Fruit fly (Drosophila melanogaster) whole organism, embryonic: Measurements from ENCODE around the gene CG32278.

Experiments used
- CG10147 ChIP-seq: fragments of 200-800 bp; sonication (Bioruptor generic); optimal IDR thresholded peaks from 2 replicates; lab custom pipeline; 2019; ENCODE audit warnings: missing biosample characterization, mild to moderate bottlenecking, missing genetic modification characterization, moderate library complexity
- CG10366 ChIP-seq: fragments of 200-800 bp; sonication (Bioruptor generic); IDR thresholded peaks from 2 replicates; pipeline ENCODE4 v1.3.6; 2022; ENCODE audit warnings: missing biosample characterization, missing genetic modification characterization
- CG10462 ChIP-seq: fragments of 200-800 bp; sonication (Bioruptor generic); optimal IDR thresholded peaks from 2 replicates; lab custom pipeline; 2016; ENCODE audit warnings: missing biosample characterization, missing genetic modification characterization
- CG10565 ChIP-seq: fragments of 200-800 bp; sonication (Bioruptor generic); optimal IDR thresholded peaks from 3 replicates; lab custom pipeline; 2016; ENCODE audit warnings: missing biosample characterization, mild to moderate bottlenecking, missing genetic modification characterization
- CG10654 ChIP-seq: fragments of 200-800 bp; sonication (Bioruptor generic); optimal IDR thresholded peaks from 2 replicates; lab custom pipeline; 2016; ENCODE audit warnings: missing biosample characterization, missing genetic modification characterization
- CG11093 ChIP-seq: fragments of 200-800 bp; sonication (Bioruptor generic); IDR thresholded peaks from 3 replicates; pipeline ENCODE4 v1.3.6; 2022; ENCODE audit warnings: missing biosample characterization, missing genetic modification characterization
- CG1233 ChIP-seq: fragments of 200-800 bp; sonication (Bioruptor generic); optimal IDR thresholded peaks from 4 replicates; lab custom pipeline; 2018; ENCODE audit warnings: missing biosample characterization, mild to moderate bottlenecking, missing genetic modification characterization
- CG13775 ChIP-seq: fragments of 200-800 bp; sonication (Bioruptor generic); optimal IDR thresholded peaks from 3 replicates; lab custom pipeline; 2017; ENCODE audit warnings: missing biosample characterization, mild to moderate bottlenecking, missing genetic modification characterization
- CG16863 ChIP-seq: fragments of 200-800 bp; sonication (Bioruptor generic); optimal IDR thresholded peaks from 3 replicates; lab custom pipeline; 2016; ENCODE audit warnings: missing biosample characterization, missing genetic modification characterization
- CG17361 ChIP-seq: fragments of 200-800 bp; sonication (Bioruptor generic); IDR thresholded peaks from 3 replicates; pipeline ENCODE4 v1.3.6; 2022; ENCODE audit warnings: missing biosample characterization, missing genetic modification characterization
- CG18262 ChIP-seq: fragments of 200-800 bp; optimal IDR thresholded peaks from 3 replicates; lab custom pipeline; 2019; ENCODE audit warnings: missing biosample characterization, mild to moderate bottlenecking, missing genetic modification characterization, moderate library complexity
- CG2116 ChIP-seq: fragments of 200-800 bp; sonication (Bioruptor generic); optimal IDR thresholded peaks from 3 replicates; lab custom pipeline; 2018; ENCODE audit warnings: missing biosample characterization, mild to moderate bottlenecking, missing genetic modification characterization
- CG2712 ChIP-seq: fragments of 200-800 bp; optimal IDR thresholded peaks from 3 replicates; lab custom pipeline; 2019; ENCODE audit warnings: missing biosample characterization, mild to moderate bottlenecking, missing genetic modification characterization, moderate library complexity
- CG31365 ChIP-seq: fragments of 200-800 bp; sonication (Bioruptor generic); optimal IDR thresholded peaks from 2 replicates; lab custom pipeline; 2018; ENCODE audit warnings: missing biosample characterization, mild to moderate bottlenecking, missing genetic modification characterization
- CG34224 ChIP-seq: fragments of 200-800 bp; sonication (Bioruptor generic); IDR thresholded peaks from 3 replicates; pipeline ENCODE4 v1.3.6; 2022; ENCODE audit warnings: missing biosample characterization, missing genetic modification characterization; ENCODE audit not compliant: partially characterized antibody
- CG5180 ChIP-seq: fragments of 200-800 bp; sonication (Bioruptor generic); optimal IDR thresholded peaks from 3 replicates; lab custom pipeline; 2017; ENCODE audit warnings: missing biosample characterization, missing genetic modification characterization, mild to moderate bottlenecking, moderate library complexity, missing genetic modification reagents
- CG6254 ChIP-seq: fragments of 200-800 bp; sonication (Bioruptor generic); optimal IDR thresholded peaks from 3 replicates; lab custom pipeline; 2017; ENCODE audit warnings: mild to moderate bottlenecking, missing biosample characterization, missing genetic modification reagents, missing genetic modification characterization
- CG6854 ChIP-seq: fragments of 200-800 bp; sonication (Bioruptor generic); optimal IDR thresholded peaks from 3 replicates; lab custom pipeline; 2017; ENCODE audit warnings: missing biosample characterization, mild to moderate bottlenecking, missing genetic modification characterization
- CG7745 ChIP-seq: fragments of 200-800 bp; sonication (Bioruptor generic); optimal IDR thresholded peaks from 2 replicates; lab custom pipeline; 2018; ENCODE audit warnings: missing biosample characterization, mild to moderate bottlenecking, missing genetic modification characterization, moderate library complexity
- CG8281 ChIP-seq: fragments of 200-800 bp; sonication (Bioruptor generic); optimal IDR thresholded peaks from 2 replicates; lab custom pipeline; 2018; ENCODE audit warnings: missing biosample characterization, mild to moderate bottlenecking, missing genetic modification characterization, moderate library complexity
- CG9609 ChIP-seq: fragments of 200-800 bp; sonication (Bioruptor generic); optimal IDR thresholded peaks from 3 replicates; lab custom pipeline; 2016; ENCODE audit warnings: missing biosample characterization, missing genetic modification characterization
- Deaf1 ChIP-seq: fragments of 200-800 bp; optimal IDR thresholded peaks from 3 replicates; lab custom pipeline; 2019; ENCODE audit warnings: missing biosample characterization, mild to moderate bottlenecking, missing genetic modification characterization, moderate library complexity
- Dek ChIP-seq: fragments of 200-800 bp; sonication (Bioruptor generic); optimal IDR thresholded peaks from 3 replicates; lab custom pipeline; 2019; ENCODE audit warnings: missing biosample characterization, mild to moderate bottlenecking, missing genetic modification characterization, moderate library complexity
- Dref ChIP-seq: fragments of 200-800 bp; sonication (Bioruptor generic); IDR thresholded peaks from 2 replicates; pipeline ENCODE4 v1.3.6; 2022; ENCODE audit warnings: missing biosample characterization, missing genetic modification characterization
- Hey ChIP-seq: fragments of 200-800 bp; sonication (Bioruptor generic); optimal IDR thresholded peaks from 3 replicates; lab custom pipeline; 2018; ENCODE audit warnings: missing biosample characterization, mild to moderate bottlenecking, missing genetic modification characterization
- HmgZ ChIP-seq: fragments of 200-800 bp; sonication (Bioruptor generic); optimal IDR thresholded peaks from 2 replicates; lab custom pipeline; 2018; ENCODE audit warnings: missing biosample characterization, mild to moderate bottlenecking, missing genetic modification characterization
- Hr78 ChIP-seq, 2 experiments: fragments of 200-800 bp in 1 of 2; fragments of >200 bp in 1 of 2; sonication (Bioruptor generic) in 1 of 2; optimal IDR thresholded peaks; 2 replicates each; lab custom pipeline; 2017 to 2019; ENCODE audit warnings: missing biosample characterization in 2 of 2, missing genetic modification characterization in 2 of 2, mild to moderate bottlenecking in 1 of 2, moderate library complexity in 1 of 2
- MTF-1 ChIP-seq: fragments of 200-800 bp; sonication (Bioruptor generic); optimal IDR thresholded peaks from 2 replicates; lab custom pipeline; 2018; ENCODE audit warnings: missing biosample characterization, mild to moderate bottlenecking, missing genetic modification characterization, borderline replicate concordance
- Meics ChIP-seq: fragments of 200-800 bp; sonication (Bioruptor generic); optimal IDR thresholded peaks from 2 replicates; lab custom pipeline; 2017; ENCODE audit warnings: missing biosample characterization, mild to moderate bottlenecking, missing genetic modification characterization
- Optix ChIP-seq: fragments of 200-800 bp; sonication (Bioruptor generic); IDR thresholded peaks from 3 replicates; pipeline ENCODE4 v1.3.6; 2022; ENCODE audit warnings: missing biosample characterization, missing genetic modification characterization
- PHDP ChIP-seq: fragments of 200-800 bp; sonication (Bioruptor generic); optimal IDR thresholded peaks from 3 replicates; lab custom pipeline; 2018; ENCODE audit warnings: missing biosample characterization, mild to moderate bottlenecking, missing genetic modification characterization, moderate library complexity
- Side ChIP-seq: fragments of 200-800 bp; sonication (Bioruptor generic); optimal IDR thresholded peaks from 2 replicates; lab custom pipeline; 2016; ENCODE audit warnings: missing biosample characterization, missing genetic modification characterization
- Spps ChIP-seq: fragments of 200-800 bp; sonication (Bioruptor generic); optimal IDR thresholded peaks from 2 replicates; lab custom pipeline; 2018; ENCODE audit warnings: missing biosample characterization, mild to moderate bottlenecking, missing genetic modification characterization
- ab ChIP-seq: fragments of 200-800 bp; sonication (Bioruptor generic); optimal IDR thresholded peaks from 2 replicates; lab custom pipeline; 2016; ENCODE audit warnings: missing biosample characterization, missing genetic modification characterization
- abd-A ChIP-seq: fragments of 200-800 bp; sonication (Bioruptor generic); optimal IDR thresholded peaks from 3 replicates; lab custom pipeline; 2019; ENCODE audit warnings: missing biosample characterization, mild to moderate bottlenecking, missing genetic modification characterization, moderate library complexity
- ara ChIP-seq: fragments of 200-800 bp; sonication (Bioruptor generic); IDR thresholded peaks from 2 replicates; pipeline ENCODE4 v1.3.6; 2022; ENCODE audit warnings: missing biosample characterization, missing genetic modification characterization
- cato ChIP-seq: fragments of 200-800 bp; sonication (Bioruptor generic); optimal IDR thresholded peaks from 2 replicates; lab custom pipeline; 2016; ENCODE audit warnings: missing biosample characterization, missing genetic modification characterization, borderline replicate concordance
- caup ChIP-seq: fragments of 200-800 bp; sonication (Bioruptor generic); optimal IDR thresholded peaks from 3 replicates; lab custom pipeline; 2017; ENCODE audit warnings: missing biosample characterization, mild to moderate bottlenecking, missing genetic modification characterization, moderate library complexity; ENCODE audit not compliant: severe bottlenecking
- crc ChIP-seq: fragments of 200-800 bp; sonication (Bioruptor generic); optimal IDR thresholded peaks from 2 replicates; lab custom pipeline; 2016; ENCODE audit warnings: missing biosample characterization, missing genetic modification characterization
- dmrt11E ChIP-seq: fragments of 200-800 bp; sonication (Bioruptor generic); optimal IDR thresholded peaks from 3 replicates; lab custom pipeline; 2018; ENCODE audit warnings: missing biosample characterization, mild to moderate bottlenecking, missing genetic modification characterization, moderate library complexity
- grn ChIP-seq: fragments of 200-800 bp; sonication (Bioruptor generic); optimal IDR thresholded peaks from 3 replicates; lab custom pipeline; 2017; ENCODE audit warnings: missing biosample characterization, missing genetic modification characterization
- nau ChIP-seq: fragments of 200-800 bp; sonication (Bioruptor generic); optimal IDR thresholded peaks from 3 replicates; lab custom pipeline; 2017; ENCODE audit warnings: missing biosample characterization, mild to moderate bottlenecking, missing genetic modification characterization, missing genetic modification reagents
- oc ChIP-seq: fragments of 200-800 bp; sonication (Bioruptor generic); optimal IDR thresholded peaks from 2 replicates; lab custom pipeline; 2018; ENCODE audit warnings: missing biosample characterization, mild to moderate bottlenecking, missing genetic modification characterization, moderate library complexity
- otp ChIP-seq: fragments of 200-800 bp; sonication (Bioruptor generic); IDR thresholded peaks from 3 replicates; pipeline ENCODE4, ENCODE4 v1.3.6; 2022; ENCODE audit warnings: missing biosample characterization, missing genetic modification characterization
- salm ChIP-seq: fragments of 200-800 bp; sonication (Bioruptor generic); optimal IDR thresholded peaks from 2 replicates; lab custom pipeline; 2018; ENCODE audit warnings: missing biosample characterization, mild to moderate bottlenecking, missing genetic modification characterization
- scrt ChIP-seq: fragments of 200-800 bp; sonication (Bioruptor generic); optimal IDR thresholded peaks from 2 replicates; lab custom pipeline; 2018; ENCODE audit warnings: missing biosample characterization, mild to moderate bottlenecking, missing genetic modification characterization, moderate library complexity
- sens ChIP-seq: fragments of 200-800 bp; sonication (Bioruptor generic); peaks from one replicate; lab custom pipeline; 2016; ENCODE audit warnings: missing biosample characterization, missing genetic modification characterization
- ssp ChIP-seq: fragments of 200-800 bp; sonication (Bioruptor generic); IDR thresholded peaks from 2 replicates; pipeline ENCODE4 v1.3.6; 2022; ENCODE audit warnings: missing biosample characterization, missing genetic modification characterization
- twi ChIP-seq: fragments of 200-800 bp; optimal IDR thresholded peaks from 2 replicates; lab custom pipeline; 2019; ENCODE audit warnings: missing biosample characterization, mild to moderate bottlenecking, missing genetic modification characterization, moderate library complexity
- tx ChIP-seq: fragments of 200-800 bp; sonication (Bioruptor generic); optimal IDR thresholded peaks from 2 replicates; lab custom pipeline; 2016; ENCODE audit warnings: missing biosample characterization, missing genetic modification characterization
- zfh2 ChIP-seq: fragments of 200-800 bp; sonication (Bioruptor generic); optimal IDR thresholded peaks from 2 replicates; lab custom pipeline; 2016; ENCODE audit warnings: missing biosample characterization, missing genetic modification characterization

Gene CG32278

DNA sequence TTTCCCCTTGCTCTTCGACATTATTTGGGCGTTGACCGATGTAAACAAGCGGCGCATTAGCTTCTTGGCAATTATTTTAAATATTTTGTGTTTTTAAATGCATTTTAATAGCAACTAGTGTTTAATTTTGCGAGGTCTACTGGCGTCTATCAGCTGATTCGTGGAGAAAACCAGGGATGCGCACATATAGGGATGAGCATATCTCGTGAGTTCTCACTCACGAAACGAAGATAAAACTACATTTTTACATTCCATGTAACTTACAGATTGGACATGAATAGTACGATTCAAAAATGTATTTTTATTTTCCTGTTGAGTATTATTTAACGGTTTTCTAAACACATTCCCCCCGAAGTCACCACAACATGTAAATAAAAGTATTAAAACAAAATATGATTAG, 28.4 kb downstream of the CG32278 start, which contains the start of gene CG14966 (continued):
- TF ChIP-seq crc (GFP tag; lab: Kevin White, UChicago) (no peak), CG5180 (no peak), Hr78 (GFP tag; optimal IDR thresholded peaks at IDR 0.05; lab: Kevin White, UChicago) (no peak), CG10147 (GFP tag; lab: Kevin White, UChicago) (peak; percentile 5), caup (no peak), salm (tag; lab: Kevin White, UChicago) (no peak), Dek (tag; lab: Kevin White, UChicago) (peak; percentile 53), dmrt11E (no peak), zfh2 (GFP tag; lab: Kevin White, UChicago) (peak; percentile 22), ab (GFP tag; lab: Kevin White, UChicago) (no peak), CG11093 (GFP tag; lab: Robert Waterston, UW) (no peak), ara (GFP tag; lab: Robert Waterston, UW) (no peak), PHDP (tag; lab: Kevin White, UChicago) (peak; percentile 1), Side (GFP tag; lab: Kevin White, UChicago) (peak; percentile 25), CG2712 (peak; percentile 44), CG10462 (GFP tag; lab: Kevin White, UChicago) (no peak), Dref (GFP tag; lab: Robert Waterston, UW) (0 out of 2 replicates have a peak, but pooled peaks have one; percentile 36), MTF-1 (GFP tag; lab: Kevin White, UChicago) (no peak), Deaf1 (peak; percentile 0), CG6254 (GFP tag; lab: Kevin White, UChicago) (no peak), CG10366 (GFP tag; lab: Robert Waterston, UW) (no peak), oc (no peak), cato (GFP tag; lab: Kevin White, UChicago) (no peak), CG9609 (GFP tag; lab: Kevin White, UChicago) (no peak), CG2116 (GFP tag; lab: Kevin White, UChicago) (peak; percentile 43), CG10565 (GFP tag; lab: Kevin White, UChicago) (no peak), nau (GFP tag; lab: Kevin White, UChicago) (no peak), CG16863 (GFP tag; lab: Kevin White, UChicago) (no peak), Meics (GFP tag; lab: Kevin White, UChicago) (peak; percentile 38), scrt (peak; percentile 96), otp (GFP tag; lab: Robert Waterston, UW) (no peak), Hey (no peak), CG10654 (GFP tag; lab: Kevin White, UChicago) (no peak), grn (GFP tag; lab: Kevin White, UChicago) (peak; percentile 11), CG1233 (GFP tag; lab: Kevin White, UChicago) (no peak), sens (GFP tag; lab: Kevin White, UChicago) (peak; percentile 88), Optix (GFP tag; lab: Robert Waterston, UW) (no peak), CG6854 (no peak), CG17361 (GFP tag; lab: Robert Waterston, UW) (0 out of 3 replicates have a peak, but pooled peaks have one; percentile 24), CG34224 (GFP tag; lab: Robert Waterston, UW) (peak; percentile 90), CG31365 (tag; lab: Kevin White, UChicago) (no peak), tx (GFP tag; lab: Kevin White, UChicago) (no peak), HmgZ (tag; lab: Kevin White, UChicago) (peak; percentile 69), ssp (no peak), twi (tag; lab: Kevin White, UChicago) (no peak), abd-A (tag; lab: Kevin White, UChicago) (no peak), Spps (tag; lab: Kevin White, UChicago) (no peak), CG18262 (tag; lab: Kevin White, UChicago) (peak; percentile 7), CG7745 (no peak), CG8281 (tag; lab: Kevin White, UChicago) (no peak), CG13775 (GFP tag; lab: Kevin White, UChicago) (no peak)
